Fruit fly (Drosophila melanogaster): ENCODE results near the gene REPTOR.

DNA sequence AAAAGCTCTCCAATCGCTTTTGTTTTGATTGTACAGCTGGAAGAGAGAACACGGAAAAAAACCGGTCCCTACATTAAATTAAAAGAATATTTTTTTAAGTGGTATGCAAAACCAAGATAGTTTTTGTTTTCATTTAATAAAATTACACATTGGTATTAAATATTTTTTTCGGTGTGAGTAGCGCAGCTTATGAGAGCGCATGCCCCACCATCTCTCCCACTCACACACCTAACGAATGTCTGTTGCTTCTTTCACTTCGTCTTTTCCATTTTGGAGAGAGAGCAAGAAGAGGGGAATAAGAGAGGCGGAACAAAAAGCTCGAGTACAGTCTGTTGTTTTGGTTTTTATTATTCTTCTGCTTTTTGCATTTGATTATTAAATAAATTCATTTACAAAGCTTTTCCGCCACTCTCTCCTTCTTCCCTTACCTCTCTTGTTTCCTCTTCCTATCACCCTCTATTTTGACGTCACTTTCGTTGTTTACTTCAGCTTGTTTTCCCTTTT is 10.1 kb downstream of the REPTOR start:
- TF ChIP-seq lov (optimal IDR thresholded peaks at IDR 0.05) = no peak
- TF ChIP-seq lov (GFP tag; IDR thresholded peaks at IDR 0.05) = peak; percentile 98
- TF ChIP-seq ase (GFP tag; IDR thresholded peaks at IDR 0.05) = peak; percentile 98
- peak; percentile 99 for TF ChIP-seq Fer1 (GFP tag; optimal IDR thresholded peaks at IDR 0.05)
- peak; percentile 90 for TF ChIP-seq CG1603 (tag; optimal IDR thresholded peaks at IDR 0.05)
- TF ChIP-seq Bdp1 (GFP tag; optimal IDR thresholded peaks at IDR 0.05) = peak; percentile 91
- peak; percentile 98 for TF ChIP-seq H2.0 (GFP tag; IDR thresholded peaks at IDR 0.05)
- TF ChIP-seq nerfin-1 (tag; optimal IDR thresholded peaks at IDR 0.05) = peak; percentile 94
- peak; percentile 67 for TF ChIP-seq cg (GFP tag; optimal IDR thresholded peaks at IDR 0.05)
- TF ChIP-seq crol (GFP tag; IDR thresholded peaks at IDR 0.05) = peak; percentile 94
- peak; percentile 98 for TF ChIP-seq Xbp1 (GFP tag; optimal IDR thresholded peaks at IDR 0.05)
- peak; percentile 22; the same call in 1 of the 2 replicates for TF ChIP-seq CG13287 (GFP tag; IDR thresholded peaks at IDR 0.05; ENCODE audit: partially characterized antibody)
- no peak for TF ChIP-seq Doc3 (GFP tag; IDR thresholded peaks at IDR 0.05; ENCODE audit: partially characterized antibody)
- TF ChIP-seq Hmx (GFP tag; optimal IDR thresholded peaks at IDR 0.05) = peak; percentile 92
